Worm (Caenorhabditis elegans) whole organism, dauer: ENCODE results near the gene Y41C4A.9.

Source experiments
- unc-62 ChIP-seq: sonication (generic microtip); optimal IDR thresholded peaks from 2 replicates; lab custom pipeline; 2017; ENCODE audit warnings: missing biosample characterization, missing genetic modification reagents, missing genetic modification characterization

Y41C4A.9 gene

ce11 chrIII:11684770-11685169 is 33.7 kb downstream of the Y41C4A.9 start:
- TF ChIP-seq unc-62 (GFP tag; lab: Kevin White, UChicago): no peak

- TF ChIP-seq unc-62 (GFP tag; lab: Kevin White, UChicago): no peak
Observed at ce11 chrIII:11683790-11684189, 34.7 kb downstream of the Y41C4A.9 start.

ce11 chrIII:11683038-11683437 is 35.4 kb downstream of the Y41C4A.9 start:
- no peak for TF ChIP-seq unc-62 (GFP tag; lab: Kevin White, UChicago)

ce11 chrIII:11681461-11682014 is 36.9 kb downstream of the Y41C4A.9 start:
- no peak for TF ChIP-seq unc-62 (GFP tag; lab: Kevin White, UChicago)

- no peak for TF ChIP-seq unc-62 (GFP tag; lab: Kevin White, UChicago)
Observed at ce11 chrIII:11680514-11680913, 37.9 kb downstream of the Y41C4A.9 start.

ce11 chrIII:11669008-11669407 is 49.4 kb downstream of the Y41C4A.9 start:
- no peak for TF ChIP-seq unc-62 (GFP tag; lab: Kevin White, UChicago)

- TF ChIP-seq unc-62 (GFP tag; lab: Kevin White, UChicago): no peak
Observed at ce11 chrIII:11666819-11667218, 51.6 kb downstream of the Y41C4A.9 start.

ce11 chrIII:11663400-11663799 is 55.0 kb downstream of the Y41C4A.9 start:
- TF ChIP-seq unc-62 (GFP tag; lab: Kevin White, UChicago): no peak
